Worm (Caenorhabditis elegans): Measurements from ENCODE around the gene spp-29.

ce11 chrV:17743802-17744201 is 47.1 kb upstream of the spp-29 start:
- TF ChIP-seq W03F9.2 (tag; optimal IDR thresholded peaks at IDR 0.05) = no peak
- no peak for TF ChIP-seq dao-5 (tag; optimal IDR thresholded peaks at IDR 0.05)
- no peak for TF ChIP-seq him-1 (tag; optimal IDR thresholded peaks at IDR 0.05)
